Worm (Caenorhabditis elegans): Measurements from ENCODE around the gene C07B5.2.

- TF ChIP-seq mml-1 (tag; optimal IDR thresholded peaks at IDR 0.05) (no peak), tbx-2 (tag; optimal IDR thresholded peaks at IDR 0.05) (no peak), ama-1 (optimal IDR thresholded peaks at IDR 0.05) (no peak), snpc-4 (tag; optimal IDR thresholded peaks at IDR 0.05) (no peak)
Measured at ce11 chrX:9510448-9510847, 6.6 kb downstream of the C07B5.2 start.
